Fruit fly (Drosophila melanogaster) whole organism, adult: ENCODE results near the gene Adss.

Source experiments
- CG7045 ChIP-seq: fragments of 200-800 bp; sonication (Bioruptor generic); optimal IDR thresholded peaks from 2 replicates; lab custom pipeline; 2017; ENCODE audit warnings: missing biosample characterization, mild to moderate bottlenecking, missing genetic modification characterization
- Clk ChIP-seq: fragments of 200-800 bp; sonication (Bioruptor generic); optimal IDR thresholded peaks from 2 replicates; lab custom pipeline; 2017; ENCODE audit warnings: missing biosample characterization, missing genetic modification characterization

DNA sequence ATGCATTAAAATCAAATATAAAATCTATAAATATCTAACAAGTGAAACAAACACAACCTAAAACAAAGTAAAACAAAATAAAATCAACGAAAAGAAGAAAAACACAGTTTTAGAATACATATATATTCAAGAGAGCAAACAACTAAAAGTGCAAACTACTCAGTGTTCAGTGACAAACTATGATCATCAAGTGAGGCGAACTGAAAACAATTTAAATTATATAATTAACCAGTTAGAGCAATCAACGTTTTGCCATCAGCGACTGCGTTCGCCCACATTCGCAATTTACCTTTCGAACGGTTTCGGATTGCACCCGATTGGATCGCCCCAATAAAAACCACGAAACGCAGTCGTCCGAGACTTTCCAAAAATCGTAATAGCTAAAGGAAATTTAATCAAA is 50.8 kb downstream of the Adss start:
- TF ChIP-seq Clk (GFP tag; lab: Kevin White, UChicago) = no peak
- TF ChIP-seq CG7045 (GFP tag; lab: Kevin White, UChicago) = no peak
